Worm (Caenorhabditis elegans): ENCODE measurements around the gene sptl-2.

Gene sptl-2

DNA sequence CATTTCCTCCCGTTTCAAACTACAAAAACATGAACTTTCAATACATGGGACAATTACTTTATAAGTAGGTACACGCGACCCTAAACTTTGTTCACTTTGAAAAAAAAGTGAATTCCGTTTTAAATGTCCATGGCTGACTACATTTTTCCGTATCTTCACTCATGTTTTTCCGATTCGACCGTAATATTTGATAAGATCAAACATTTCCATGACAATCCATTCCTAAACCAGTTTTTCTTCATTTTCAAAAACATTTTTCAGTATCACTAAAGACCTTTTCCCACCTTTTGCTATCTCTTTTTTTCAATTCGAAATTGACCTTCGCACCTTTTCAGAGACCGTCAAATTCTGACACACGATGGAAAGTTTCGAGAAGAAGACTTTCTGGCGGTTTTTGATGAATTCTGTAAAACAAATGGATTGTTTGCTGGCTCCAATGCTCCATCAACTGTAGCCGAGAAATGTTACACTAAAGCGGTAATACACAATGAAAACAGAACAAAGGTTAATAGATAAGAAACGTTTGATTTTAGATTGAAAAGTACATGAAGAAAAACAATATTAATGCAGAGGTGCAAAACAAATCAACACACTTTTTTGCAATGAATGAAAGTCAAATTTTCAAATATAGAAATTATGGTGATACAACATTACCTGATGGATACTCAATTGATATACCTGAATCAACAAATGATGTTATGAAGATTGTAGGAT lies 10.6 kb downstream of the sptl-2 start:
- TF ChIP-seq him-1 (tag; optimal IDR thresholded peaks at IDR 0.05) (no peak), dao-5 (tag; optimal IDR thresholded peaks at IDR 0.05) (no peak), W03F9.2 (tag; optimal IDR thresholded peaks at IDR 0.05) (no peak)

DNA sequence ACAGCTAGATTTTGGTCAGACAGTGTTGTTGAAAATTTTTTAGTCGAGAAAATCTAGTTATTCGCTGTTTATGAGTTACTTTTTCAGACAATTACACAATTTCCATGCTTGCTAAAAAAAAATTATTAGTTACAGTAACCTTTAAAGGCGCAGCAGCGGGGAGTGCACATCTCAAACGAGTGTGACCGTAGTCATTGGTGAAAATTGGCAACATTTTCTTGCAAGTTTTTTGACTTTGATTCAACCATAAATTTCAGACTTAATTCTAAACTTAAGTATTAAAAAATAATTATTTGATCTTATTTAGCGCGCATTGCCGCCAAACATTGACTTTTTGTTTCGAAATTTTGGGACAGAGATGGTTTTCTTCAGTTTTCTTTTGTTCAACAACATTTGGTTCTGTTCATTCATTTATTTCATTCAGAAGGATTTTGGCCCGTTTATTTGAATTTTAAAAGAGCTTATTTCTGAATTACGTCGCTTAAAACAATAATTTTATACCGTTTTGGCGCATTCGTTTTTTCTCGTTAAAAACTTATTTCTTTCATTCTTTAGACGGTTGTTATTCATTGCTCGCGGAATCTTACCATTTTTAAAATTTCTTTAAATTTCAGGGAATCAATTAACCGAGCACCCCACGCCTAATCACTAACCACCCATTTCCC lies 11.9 kb downstream of the sptl-2 start, which contains the start of gene oma-2:
oma-2 (plus strand) TSS at position 615 of the 665 bp plus-strand sequence.
- TF ChIP-seq dao-5 (tag; optimal IDR thresholded peaks at IDR 0.05) (no peak), W03F9.2 (tag; optimal IDR thresholded peaks at IDR 0.05) (no peak), him-1 (tag; optimal IDR thresholded peaks at IDR 0.05) (no peak)

DNA sequence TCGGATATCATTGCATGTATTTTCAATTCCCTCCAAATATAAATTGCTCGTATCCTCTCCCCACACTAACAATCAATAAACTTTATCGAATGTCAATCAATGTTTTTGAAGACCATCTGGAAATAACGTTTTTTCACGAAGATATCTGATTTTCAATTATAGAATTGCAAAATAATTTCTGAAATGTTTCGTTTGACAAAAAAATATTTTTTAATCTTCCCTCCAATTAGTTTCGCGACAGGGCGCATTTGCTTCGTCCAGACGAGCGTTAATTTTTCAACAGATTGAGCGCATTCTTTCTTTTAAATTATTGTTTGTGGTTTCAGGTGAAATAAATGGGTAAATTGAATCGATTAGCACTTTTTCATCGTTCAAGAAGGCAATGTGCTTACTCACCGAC lies 14.1 kb downstream of the sptl-2 start, which contains the start of gene vars-1:
vars-1 (plus strand) TSS at position 291 of the 400 bp plus-strand sequence.
- TF ChIP-seq him-1 (tag; optimal IDR thresholded peaks at IDR 0.05) (no peak), dao-5 (tag; optimal IDR thresholded peaks at IDR 0.05) (no peak), W03F9.2 (tag; optimal IDR thresholded peaks at IDR 0.05) (no peak)

- no peak for TF ChIP-seq him-1 (tag; optimal IDR thresholded peaks at IDR 0.05)
- no peak for TF ChIP-seq dao-5 (tag; optimal IDR thresholded peaks at IDR 0.05)
- TF ChIP-seq W03F9.2 (tag; optimal IDR thresholded peaks at IDR 0.05) = no peak
These were observed 17.8 kb downstream of the sptl-2 start, which contains the start of gene algn-12 for ce11 chrV:8034811-8035210. Gene algn-12, plus strand, starts transcription at chrV:8035111.

DNA sequence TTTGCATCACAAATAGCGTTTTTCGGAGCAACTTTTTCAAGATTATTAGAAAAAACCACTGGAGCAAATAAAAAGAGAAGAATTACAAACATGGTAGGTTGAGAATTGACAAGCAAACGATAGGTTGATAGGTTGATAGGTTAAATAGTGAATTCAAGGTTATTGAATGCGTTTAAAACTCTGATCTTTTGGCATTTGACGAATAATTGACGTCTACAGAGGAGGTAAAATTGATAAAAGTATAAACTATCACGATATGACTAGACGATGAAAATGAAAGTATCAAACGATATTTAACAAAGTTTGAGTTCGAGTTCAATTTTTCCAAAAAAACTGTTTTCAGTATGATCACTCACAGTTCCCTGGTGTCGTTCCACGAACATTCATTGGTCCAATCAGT lies 18.9 kb downstream of the sptl-2 start, which contains the start of gene ZC513.14:
ZC513.14 (minus strand) TSS at position 101 of the 400 bp plus-strand sequence.
- no peak for TF ChIP-seq him-1 (tag; optimal IDR thresholded peaks at IDR 0.05)
- no peak for TF ChIP-seq W03F9.2 (tag; optimal IDR thresholded peaks at IDR 0.05)
- TF ChIP-seq dao-5 (tag; optimal IDR thresholded peaks at IDR 0.05) = no peak

DNA sequence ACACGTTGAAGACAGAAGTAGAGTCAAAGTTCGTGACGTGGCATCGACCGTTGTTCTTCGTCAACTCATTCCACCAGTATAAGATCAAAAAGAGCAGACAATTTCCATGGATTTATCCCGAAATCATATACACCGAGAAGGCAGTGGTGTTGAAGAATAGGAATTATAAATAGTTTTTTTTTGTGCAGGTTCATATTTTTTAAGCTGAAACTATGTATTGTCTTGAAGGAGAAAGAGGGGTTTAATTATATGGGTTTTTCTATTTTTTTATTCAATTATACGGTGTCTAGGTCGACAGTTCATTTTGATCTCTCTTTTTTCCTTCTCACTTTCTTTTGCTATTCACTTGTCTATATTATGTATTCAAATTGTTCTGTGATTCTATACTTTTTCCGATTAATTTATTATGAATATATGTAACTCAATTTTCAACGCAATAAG lies 22.1 kb downstream of the sptl-2 start:
- TF ChIP-seq dao-5 (tag; optimal IDR thresholded peaks at IDR 0.05) = no peak
- no peak for TF ChIP-seq W03F9.2 (tag; optimal IDR thresholded peaks at IDR 0.05)
- TF ChIP-seq him-1 (tag; optimal IDR thresholded peaks at IDR 0.05) = no peak

DNA sequence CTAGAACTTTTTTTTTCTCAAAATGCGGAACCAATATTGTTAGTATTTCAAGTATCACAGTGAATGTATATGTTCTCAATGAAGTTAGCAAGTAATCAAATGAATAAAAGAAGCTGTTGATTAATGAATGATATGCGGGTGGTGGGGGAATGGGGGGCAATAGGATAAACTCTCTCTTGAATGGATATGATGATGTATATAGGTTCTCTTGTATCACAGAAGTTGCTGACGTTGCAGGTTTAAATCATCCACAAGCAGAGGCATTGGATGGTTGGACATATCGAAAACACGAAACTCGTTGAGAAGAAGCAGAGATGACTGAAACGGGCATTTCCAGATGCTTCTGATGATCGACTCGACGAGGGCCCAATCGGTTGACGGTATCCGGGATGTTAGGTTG lies 22.6 kb downstream of the sptl-2 start:
- TF ChIP-seq W03F9.2 (tag; optimal IDR thresholded peaks at IDR 0.05) (no peak), dao-5 (tag; optimal IDR thresholded peaks at IDR 0.05) (no peak), him-1 (tag; optimal IDR thresholded peaks at IDR 0.05) (no peak)

DNA sequence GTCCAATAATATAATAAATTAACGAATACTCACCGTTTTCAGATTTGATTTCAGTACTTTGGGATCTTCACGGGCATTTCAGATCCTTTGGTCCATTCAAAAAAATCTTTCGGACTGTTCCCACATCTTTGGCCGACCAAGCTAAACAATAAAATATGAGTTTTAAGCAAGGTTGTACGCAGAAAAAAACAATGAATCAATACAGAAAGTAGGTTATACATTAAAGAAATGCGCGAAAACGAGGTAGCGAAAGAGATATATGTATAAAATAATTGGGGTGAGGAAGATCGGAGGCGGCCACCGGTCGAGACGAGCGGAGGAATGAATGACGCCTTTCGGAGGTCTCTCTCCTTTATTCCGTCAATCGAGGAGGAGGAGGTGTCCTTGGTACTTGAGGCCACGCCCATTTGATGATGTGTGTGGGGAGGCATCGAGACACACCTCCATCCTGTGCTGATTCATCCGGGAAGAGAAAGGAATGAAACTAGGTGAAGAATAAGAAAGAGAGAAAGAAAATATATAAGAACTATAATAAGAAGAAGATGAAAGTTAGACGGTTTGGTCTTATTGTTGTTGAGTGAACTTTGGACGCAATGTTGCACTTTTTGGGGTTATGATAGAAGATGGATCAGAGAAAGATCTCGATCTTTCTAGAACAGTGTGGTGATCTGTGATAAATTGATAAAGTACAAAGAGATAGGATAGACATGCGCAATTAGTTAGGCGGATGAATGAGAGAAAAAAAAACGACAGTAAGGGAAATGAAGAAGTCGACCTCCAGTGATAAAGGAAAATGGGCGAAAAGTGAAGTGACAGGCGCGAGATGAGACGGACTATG lies 23.5 kb downstream of the sptl-2 start:
- TF ChIP-seq him-1 (tag; optimal IDR thresholded peaks at IDR 0.05) = no peak
- no peak for TF ChIP-seq dao-5 (tag; optimal IDR thresholded peaks at IDR 0.05)
- TF ChIP-seq W03F9.2 (tag; optimal IDR thresholded peaks at IDR 0.05) = no peak

- TF ChIP-seq dao-5 (tag; optimal IDR thresholded peaks at IDR 0.05) = no peak
- TF ChIP-seq W03F9.2 (tag; optimal IDR thresholded peaks at IDR 0.05) = no peak
- no peak for TF ChIP-seq him-1 (tag; optimal IDR thresholded peaks at IDR 0.05)
These were observed 24.4 kb downstream of the sptl-2 start for ce11 chrV:8041336-8041868.

DNA sequence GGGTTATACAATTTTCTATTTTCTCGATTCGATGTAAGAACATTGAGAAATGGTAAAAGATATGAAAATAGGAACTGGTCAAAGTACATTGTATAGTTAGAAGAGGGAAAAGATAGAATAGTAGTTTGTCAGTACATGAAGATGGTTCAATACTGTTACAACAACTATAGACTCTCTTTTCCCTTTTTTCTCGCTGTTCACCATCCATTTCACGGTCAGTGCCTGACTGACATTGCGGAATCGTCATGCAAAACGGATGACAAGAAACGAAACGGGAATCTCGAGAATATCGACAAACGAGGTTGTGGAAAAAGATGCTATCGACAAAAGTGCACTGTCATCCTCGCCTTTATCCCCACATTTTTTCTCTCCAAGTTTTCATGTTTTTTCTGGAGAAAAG lies 26.7 kb downstream of the sptl-2 start:
- no peak for TF ChIP-seq W03F9.2 (tag; optimal IDR thresholded peaks at IDR 0.05)
- no peak for TF ChIP-seq dao-5 (tag; optimal IDR thresholded peaks at IDR 0.05)
- no peak for TF ChIP-seq him-1 (tag; optimal IDR thresholded peaks at IDR 0.05)

- TF ChIP-seq dao-5 (tag; optimal IDR thresholded peaks at IDR 0.05) = no peak
- TF ChIP-seq him-1 (tag; optimal IDR thresholded peaks at IDR 0.05) = no peak
- no peak for TF ChIP-seq W03F9.2 (tag; optimal IDR thresholded peaks at IDR 0.05)
These were observed 27.9 kb downstream of the sptl-2 start for ce11 chrV:8044957-8045356.

DNA sequence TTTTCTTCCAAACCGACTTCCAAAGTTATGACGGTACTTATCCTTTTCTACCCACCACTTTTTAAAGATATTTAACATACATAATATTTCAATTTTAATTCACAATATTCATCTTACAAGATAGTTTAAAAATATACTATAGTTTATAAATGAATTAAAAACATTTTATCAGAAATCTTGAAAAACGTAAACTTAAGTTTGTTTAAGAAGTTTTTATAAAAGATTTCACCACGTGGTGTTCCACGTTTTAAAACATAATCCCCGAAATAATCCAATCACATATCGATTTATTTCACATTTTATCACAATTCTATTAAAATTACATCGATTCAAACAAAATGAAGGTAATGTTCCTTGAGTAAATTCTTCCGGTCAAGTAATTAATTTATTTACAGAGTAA lies 29.7 kb downstream of the sptl-2 start, which contains the start of gene ZC513.3:
ZC513.3 (plus strand) TSS at position 301 of the 400 bp plus-strand sequence.
- no peak for TF ChIP-seq W03F9.2 (tag; optimal IDR thresholded peaks at IDR 0.05)
- no peak for TF ChIP-seq him-1 (tag; optimal IDR thresholded peaks at IDR 0.05)
- TF ChIP-seq dao-5 (tag; optimal IDR thresholded peaks at IDR 0.05) = no peak

- no peak for TF ChIP-seq him-1 (tag; optimal IDR thresholded peaks at IDR 0.05)
- no peak for TF ChIP-seq W03F9.2 (tag; optimal IDR thresholded peaks at IDR 0.05)
These were observed 33.2 kb downstream of the sptl-2 start for ce11 chrV:8050059-8050677.

All from whole organism, L4/young adult.